Fruit fly (Drosophila melanogaster) whole organism, prepupa: ENCODE results near the gene f.

Experiments used
- Blimp-1 ChIP-seq: fragments of 200-800 bp; sonication (Bioruptor generic); optimal IDR thresholded peaks from 3 replicates; lab custom pipeline; 2017; ENCODE audit warnings: missing biosample characterization, missing genetic modification characterization, mild to moderate bottlenecking, moderate library complexity, missing genetic modification reagents
- CG10669 ChIP-seq: fragments of 200-800 bp; sonication (Bioruptor generic); optimal IDR thresholded peaks from 3 replicates; lab custom pipeline; 2018; ENCODE audit warnings: missing biosample characterization, mild to moderate bottlenecking, missing genetic modification characterization, moderate library complexity
- CG11902 ChIP-seq: fragments of 200-800 bp; sonication (Bioruptor generic); optimal IDR thresholded peaks from 3 replicates; lab custom pipeline; 2016; ENCODE audit warnings: missing biosample characterization, missing genetic modification characterization
- CG15336 ChIP-seq: fragments of 200-800 bp; sonication (Bioruptor generic); IDR thresholded peaks from 2 replicates; pipeline ENCODE4 v1.3.6; 2022; ENCODE audit warnings: missing biosample characterization, missing genetic modification characterization
- CG16779 ChIP-seq: fragments of 200-800 bp; sonication (Bioruptor generic); optimal IDR thresholded peaks from 3 replicates; lab custom pipeline; 2017; ENCODE audit warnings: missing biosample characterization, mild to moderate bottlenecking, missing genetic modification characterization
- CG4318 ChIP-seq: fragments of 200-800 bp; sonication (Bioruptor generic); optimal IDR thresholded peaks from 3 replicates; lab custom pipeline; 2017; ENCODE audit warnings: missing biosample characterization, mild to moderate bottlenecking, missing genetic modification characterization
- CG6163 ChIP-seq: fragments of 200-800 bp; sonication (Bioruptor generic); IDR thresholded peaks from 3 replicates; pipeline ENCODE4 v1.3.6; 2022; ENCODE audit warnings: missing biosample characterization, missing genetic modification characterization
- CG6276 ChIP-seq: fragments of 200-800 bp; sonication (Bioruptor generic); optimal IDR thresholded peaks from 2 replicates; lab custom pipeline; 2017; ENCODE audit warnings: missing biosample characterization, mild to moderate bottlenecking, missing genetic modification characterization
- CG8319 ChIP-seq: fragments of 200-800 bp; sonication (Bioruptor generic); optimal IDR thresholded peaks from 3 replicates; lab custom pipeline; 2016; ENCODE audit warnings: missing biosample characterization, missing genetic modification characterization
- CG8632 ChIP-seq: fragments of 200-800 bp; sonication (Bioruptor generic); optimal IDR thresholded peaks from 3 replicates; lab custom pipeline; 2016; ENCODE audit warnings: missing biosample characterization, missing genetic modification characterization
- Eip93F ChIP-seq: fragments of 200-800 bp; sonication (Bioruptor generic); optimal IDR thresholded peaks from 2 replicates; lab custom pipeline; 2016; ENCODE audit warnings: missing biosample characterization, mild to moderate bottlenecking, missing genetic modification characterization
- Ets21C ChIP-seq: fragments of 200-800 bp; sonication (Bioruptor generic); optimal IDR thresholded peaks from 3 replicates; lab custom pipeline; 2016; ENCODE audit warnings: missing biosample characterization, missing genetic modification characterization
- Hr4 ChIP-seq: fragments of 200-800 bp; sonication (Bioruptor generic); optimal IDR thresholded peaks from 3 replicates; lab custom pipeline; 2016; ENCODE audit warnings: missing biosample characterization, missing genetic modification characterization
- Met ChIP-seq: fragments of 200-800 bp; sonication (Bioruptor generic); optimal IDR thresholded peaks from 3 replicates; lab custom pipeline; 2016; ENCODE audit warnings: missing biosample characterization, missing genetic modification characterization
- Smox ChIP-seq: fragments of 200-800 bp; sonication (Bioruptor generic); optimal IDR thresholded peaks from 3 replicates; lab custom pipeline; 2016; ENCODE audit warnings: missing biosample characterization, missing genetic modification characterization
- Sox14 ChIP-seq: fragments of 200-800 bp; sonication (Bioruptor generic); optimal IDR thresholded peaks from 3 replicates; lab custom pipeline; 2016; ENCODE audit warnings: missing biosample characterization, missing genetic modification characterization
- Sox15 ChIP-seq: fragments of 200-800 bp; sonication (Bioruptor generic); optimal IDR thresholded peaks from 3 replicates; lab custom pipeline; 2016; ENCODE audit warnings: missing biosample characterization, missing genetic modification characterization
- achi ChIP-seq: fragments of 200-800 bp; sonication (Bioruptor generic); optimal IDR thresholded peaks from 3 replicates; lab custom pipeline; 2016; ENCODE audit warnings: missing biosample characterization, missing genetic modification characterization
- acj6 ChIP-seq: fragments of 200-800 bp; sonication (Bioruptor generic); optimal IDR thresholded peaks from 3 replicates; lab custom pipeline; 2016; ENCODE audit warnings: missing biosample characterization, missing genetic modification characterization
- dsx ChIP-seq: fragments of 200-800 bp; optimal IDR thresholded peaks from 3 replicates; lab custom pipeline; 2019; ENCODE audit warnings: missing biosample characterization, mild to moderate bottlenecking, missing genetic modification characterization, moderate library complexity; ENCODE audit not compliant: poor library complexity, severe bottlenecking
- eg ChIP-seq: fragments of 200-800 bp; sonication (Bioruptor generic); IDR thresholded peaks from 3 replicates; pipeline ENCODE4 v1.3.6; 2022; ENCODE audit warnings: missing biosample characterization, missing genetic modification characterization
- fd59A ChIP-seq: fragments of 200-800 bp; sonication (Bioruptor generic); optimal IDR thresholded peaks from 2 replicates; lab custom pipeline; 2017; ENCODE audit warnings: missing biosample characterization, mild to moderate bottlenecking, missing genetic modification characterization, missing genetic modification reagents
- fkh ChIP-seq: fragments of 200-800 bp; sonication (Bioruptor generic); optimal IDR thresholded peaks from 3 replicates; lab custom pipeline; 2017; ENCODE audit warnings: missing biosample characterization, mild to moderate bottlenecking, missing genetic modification characterization, moderate library complexity
- lz ChIP-seq: fragments of 200-800 bp; sonication (Bioruptor generic); optimal IDR thresholded peaks from 3 replicates; lab custom pipeline; 2016; ENCODE audit warnings: missing biosample characterization, missing genetic modification characterization
- net ChIP-seq: fragments of 200-800 bp; sonication (Bioruptor generic); optimal IDR thresholded peaks from 3 replicates; lab custom pipeline; 2016; ENCODE audit warnings: missing biosample characterization, missing genetic modification characterization
- pdm3 ChIP-seq: fragments of 200-800 bp; sonication (Bioruptor generic); optimal IDR thresholded peaks from 3 replicates; lab custom pipeline; 2016; ENCODE audit warnings: missing biosample characterization, missing genetic modification characterization
- salr ChIP-seq, 2 experiments: fragments of 200-800 bp; sonication (Bioruptor generic); optimal IDR thresholded peaks; 3 replicates each; lab custom pipeline; 2016 to 2018; ENCODE audit warnings: missing biosample characterization in 2 of 2, missing genetic modification characterization in 2 of 2, mild to moderate bottlenecking in 1 of 2
- ss ChIP-seq, 2 experiments: fragments of 200-800 bp; sonication (Bioruptor generic); optimal IDR thresholded peaks; 2 replicates in 1 of 2; 3 replicates in 1 of 2; lab custom pipeline; 2017 to 2018; ENCODE audit warnings: mild to moderate bottlenecking in 2 of 2, missing biosample characterization in 2 of 2, missing genetic modification characterization in 2 of 2, moderate library complexity in 1 of 2
- svp ChIP-seq: fragments of 200-800 bp; sonication (Bioruptor generic); peaks from one replicate; lab custom pipeline; 2016; ENCODE audit warnings: missing biosample characterization, missing genetic modification characterization
- topi ChIP-seq: fragments of 200-800 bp; sonication (Bioruptor generic); optimal IDR thresholded peaks from 3 replicates; lab custom pipeline; 2016; ENCODE audit warnings: missing biosample characterization, missing genetic modification characterization
- vri ChIP-seq: fragments of 200-800 bp; sonication (Bioruptor generic); optimal IDR thresholded peaks from 3 replicates; lab custom pipeline; 2016; ENCODE audit warnings: missing biosample characterization, mild to moderate bottlenecking, missing genetic modification characterization

The f gene

dm6 chrX:17187495-17187894 lies 45.2 kb upstream of the f start (continued):
- TF ChIP-seq Sox15 (GFP tag; lab: Kevin White, UChicago) (peak; percentile 32), CG8632 (GFP tag; lab: Kevin White, UChicago) (peak; percentile 52), CG15336 (peak; percentile 63)

dm6 chrX:17188167-17188566 lies 44.6 kb upstream of the f start:
- TF ChIP-seq svp (peak; percentile 63), CG8319 (GFP tag; lab: Kevin White, UChicago) (no peak)
- TF ChIP-seq, all 60 proteins: peak for 1

- TF ChIP-seq CG10669 (no peak), Blimp-1 (GFP tag; lab: Kevin White, UChicago) (no peak)
- TF ChIP-seq, all 60 proteins: peak for 0
Observed at dm6 chrX:17202498-17203162, 30.1 kb upstream of the f start, which contains the start of the genes TTLL1A and CG5070. TTLL1A (minus strand) TSS chrX:17202598. CG5070 (plus strand) TSS chrX:17203112.

- TF ChIP-seq Sox14 (GFP tag; lab: Kevin White, UChicago): no peak
- no peak for TF ChIP-seq CG11902 (GFP tag; lab: Kevin White, UChicago)
- TF ChIP-seq, all 60 proteins: peak for 0
Observed at dm6 chrX:17205028-17205427, 27.7 kb upstream of the f start.

- peak; percentile 52 for TF ChIP-seq fkh (GFP tag; lab: Kevin White, UChicago)
- TF ChIP-seq CG6163 (GFP tag; lab: Robert Waterston, UW): no peak
Observed at dm6 chrX:17206046-17206445, 26.7 kb upstream of the f start, which contains the start of gene CG32564. CG32564 (plus strand) TSS chrX:17206407.

- no peak for TF ChIP-seq fd59A (GFP tag; lab: Kevin White, UChicago)
- TF ChIP-seq CG11902 (GFP tag; lab: Kevin White, UChicago): no peak
- TF ChIP-seq Ets21C (GFP tag; lab: Kevin White, UChicago): no peak
- no peak for TF ChIP-seq vri (GFP tag; lab: Kevin White, UChicago)
- TF ChIP-seq eg (GFP tag; lab: Robert Waterston, UW): no peak
- TF ChIP-seq salr (GFP tag; optimal IDR thresholded peaks at IDR 0.05; lab: Kevin White, UChicago): no peak
- no peak for TF ChIP-seq dsx
- no peak for TF ChIP-seq pdm3 (GFP tag; lab: Kevin White, UChicago)
- TF ChIP-seq Eip93F (GFP tag; lab: Kevin White, UChicago): no peak
- no peak for TF ChIP-seq CG10669
- no peak for TF ChIP-seq svp
- TF ChIP-seq CG8319 (GFP tag; lab: Kevin White, UChicago): no peak
- no peak for TF ChIP-seq Smox (GFP tag; lab: Kevin White, UChicago)
- TF ChIP-seq, all 60 proteins: peak for 0
Observed at dm6 chrX:17207865-17208486, 24.8 kb upstream of the f start, which contains the start of gene CG32563. CG32563 (plus strand) TSS chrX:17208436.

- TF ChIP-seq topi (GFP tag; lab: Kevin White, UChicago) (no peak), CG6276 (GFP tag; lab: Kevin White, UChicago) (no peak), Blimp-1 (GFP tag; lab: Kevin White, UChicago) (no peak), lz (no peak), vri (GFP tag; lab: Kevin White, UChicago) (no peak), CG10669 (no peak), Met (GFP tag; lab: Kevin White, UChicago) (no peak), Ets21C (GFP tag; lab: Kevin White, UChicago) (no peak), acj6 (GFP tag; lab: Kevin White, UChicago) (no peak), Hr4 (GFP tag; lab: Kevin White, UChicago) (no peak), CG4318 (no peak), net (GFP tag; lab: Kevin White, UChicago) (no peak), achi (GFP tag; lab: Kevin White, UChicago) (no peak), fkh (GFP tag; lab: Kevin White, UChicago) (no peak), CG11902 (GFP tag; lab: Kevin White, UChicago) (no peak), Sox14 (GFP tag; lab: Kevin White, UChicago) (no peak), CG16779 (tag; lab: Kevin White, UChicago) (no peak), ss (GFP tag; optimal IDR thresholded peaks at IDR 0.05; lab: Kevin White, UChicago) (no peak)
- TF ChIP-seq, all 60 proteins: peak for 0
Observed at dm6 chrX:17209897-17210296, 22.8 kb upstream of the f start, which contains the start of gene CG12995. CG12995 (minus strand) TSS chrX:17209997.
